Fruit fly (Drosophila melanogaster): ENCODE measurements around the gene 140up.

Gene 140up

dm6 chr3R:14088887-14089567 is 36.3 kb downstream of the 140up start, which contains the start of gene Npc2b (continued):
- TF ChIP-seq CG8388 (GFP tag; optimal IDR thresholded peaks at IDR 0.05), result peak; percentile 40
- TF ChIP-seq CG2202 (tag; optimal IDR thresholded peaks at IDR 0.05), result no peak
- peak; percentile 15 for TF ChIP-seq tx (GFP tag; optimal IDR thresholded peaks at IDR 0.05)
- no peak for TF ChIP-seq sens-2 (GFP tag; IDR thresholded peaks at IDR 0.05)
- no peak for TF ChIP-seq oc (tag; optimal IDR thresholded peaks at IDR 0.05)
- no peak for TF ChIP-seq Hey (tag; optimal IDR thresholded peaks at IDR 0.05)
- no peak for TF ChIP-seq CG10431 (GFP tag; optimal IDR thresholded peaks at IDR 0.05)
- no peak for TF ChIP-seq emc (GFP tag; optimal IDR thresholded peaks at IDR 0.05)
- no peak for TF ChIP-seq CG43689 (GFP tag; IDR thresholded peaks at IDR 0.05)
- peak; percentile 49 for TF ChIP-seq D19A (tag; optimal IDR thresholded peaks at IDR 0.05)
- TF ChIP-seq H2.0 (GFP tag; IDR thresholded peaks at IDR 0.05), result peak; percentile 61
- no peak for TF ChIP-seq Mrtf (GFP tag; IDR thresholded peaks at IDR 0.05)
- no peak for TF ChIP-seq wor (GFP tag; IDR thresholded peaks at IDR 0.05)
- peak; percentile 66 to 69 for TF ChIP-seq chif (GFP tag; optimal IDR thresholded peaks at IDR 0.05)
- TF ChIP-seq Dip2 (GFP tag; IDR thresholded peaks at IDR 0.05), result no peak
- peak; percentile 21 for TF ChIP-seq CG18619 (GFP tag; optimal IDR thresholded peaks at IDR 0.05)
- TF ChIP-seq CG30020 (tag; optimal IDR thresholded peaks at IDR 0.05), result no peak
- TF ChIP-seq HLH3B (GFP tag; IDR thresholded peaks at IDR 0.05), result 0 out of 2 replicates have a peak, but pooled peaks have one; percentile 34
- peak; percentile 34 for TF ChIP-seq Jarid2 (GFP tag; optimal IDR thresholded peaks at IDR 0.05)
- peak; percentile 55 for TF ChIP-seq Fer3 (tag; optimal IDR thresholded peaks at IDR 0.05)
- no peak for TF ChIP-seq CrebB (tag; optimal IDR thresholded peaks at IDR 0.05)
- TF ChIP-seq eyg (GFP tag; optimal IDR thresholded peaks at IDR 0.05), result peak; percentile 3
- no peak for TF ChIP-seq z (GFP tag; IDR thresholded peaks at IDR 0.05)
- TF ChIP-seq GATAe (GFP tag; conservative IDR thresholded peaks at IDR 0.05), result no peak
- no peak for TF ChIP-seq hth (optimal IDR thresholded peaks at IDR 0.05)
- no peak for TF ChIP-seq CG7928 (GFP tag; optimal IDR thresholded peaks at IDR 0.05)
- no peak for TF ChIP-seq p53 (GFP tag; optimal IDR thresholded peaks at IDR 0.05)
- TF ChIP-seq CG1603 (tag; optimal IDR thresholded peaks at IDR 0.05), result peak; percentile 55
- TF ChIP-seq Ets65A (GFP tag), result peak; percentile 94
- TF ChIP-seq CG4424 (GFP tag; optimal IDR thresholded peaks at IDR 0.05), result peak; percentile 22
- TF ChIP-seq CG1233 (GFP tag; optimal IDR thresholded peaks at IDR 0.05), result peak; percentile 54
- TF ChIP-seq CG15514 (GFP tag; optimal IDR thresholded peaks at IDR 0.05), result peak; percentile 95
- peak; percentile 79 for TF ChIP-seq CG9932 (GFP tag; IDR thresholded peaks at IDR 0.05)
- no peak; the same call in 2 of the 3 replicates for TF ChIP-seq B-H1 (GFP tag; IDR thresholded peaks at IDR 0.05)
- no peak for TF ChIP-seq CG9797 (GFP tag; optimal IDR thresholded peaks at IDR 0.05)
- 0 out of 2 replicates have a peak, but pooled peaks have one; percentile 21 for TF ChIP-seq Oaz (GFP tag; IDR thresholded peaks at IDR 0.05)
- peak; percentile 17 for TF ChIP-seq CG15601 (tag; optimal IDR thresholded peaks at IDR 0.05)
- TF ChIP-seq chm (GFP tag; IDR thresholded peaks at IDR 0.05), result no peak
- peak; percentile 17 for TF ChIP-seq CG10543 (GFP tag; optimal IDR thresholded peaks at IDR 0.05)
- TF ChIP-seq dmrt99B (tag; optimal IDR thresholded peaks at IDR 0.05), result peak; percentile 58
- TF ChIP-seq hbn (GFP tag; IDR thresholded peaks at IDR 0.05; ENCODE audit: partially characterized antibody), result no peak
- TF ChIP-seq Elba2 (GFP tag; optimal IDR thresholded peaks at IDR 0.05), result no peak
- no peak for TF ChIP-seq vnd (GFP tag; IDR thresholded peaks at IDR 0.05; ENCODE audit: partially characterized antibody)
- TF ChIP-seq Sin3A (optimal IDR thresholded peaks at IDR 0.05), result no peak
- no peak for TF ChIP-seq ara (GFP tag; IDR thresholded peaks at IDR 0.05)
- peak; percentile 32 for TF ChIP-seq CG2678 (tag; optimal IDR thresholded peaks at IDR 0.05)
- no peak for TF ChIP-seq cg (GFP tag; optimal IDR thresholded peaks at IDR 0.05)
- peak; percentile 21 for TF ChIP-seq CG16815 (GFP tag; optimal IDR thresholded peaks at IDR 0.05)
- peak; percentile 64 for TF ChIP-seq az2 (GFP tag; optimal IDR thresholded peaks at IDR 0.05)
- no peak for TF ChIP-seq CG31441 (GFP tag; IDR thresholded peaks at IDR 0.05)
- peak; percentile 17 for TF ChIP-seq HHEX (GFP tag; optimal IDR thresholded peaks at IDR 0.05)

Measured in whole organism, embryonic.